Fruit fly (Drosophila melanogaster) whole organism, wandering third instar larva: Measurements from ENCODE around the gene upd1.

Experiments used
- Abd-B ChIP-seq: fragments of >200 bp; optimal IDR thresholded peaks from 2 replicates; lab custom pipeline; 2017; ENCODE audit warnings: missing biosample characterization, missing genetic modification characterization
- CG32264 ChIP-seq: fragments of 200-800 bp; sonication (Bioruptor generic); optimal IDR thresholded peaks from 2 replicates; lab custom pipeline; 2016; ENCODE audit warnings: missing biosample characterization, missing genetic modification characterization
- CG9705 ChIP-seq: fragments of 200-800 bp; sonication (Bioruptor generic); optimal IDR thresholded peaks from 2 replicates; lab custom pipeline; 2018; ENCODE audit warnings: missing biosample characterization, mild to moderate bottlenecking, missing genetic modification characterization
- CrebA ChIP-seq: fragments of 200-800 bp; sonication (Bioruptor generic); optimal IDR thresholded peaks from 2 replicates; lab custom pipeline; 2016; ENCODE audit warnings: missing biosample characterization, mild to moderate bottlenecking, missing genetic modification characterization, borderline replicate concordance
- Dfd ChIP-seq: fragments of >200 bp; optimal IDR thresholded peaks from 2 replicates; lab custom pipeline; 2017; ENCODE audit warnings: missing biosample characterization, missing genetic modification characterization
- Dif ChIP-seq: fragments of 200-275, 200-300 bp; sonication (Bioruptor generic); optimal IDR thresholded peaks from 2 replicates; lab custom pipeline; 2018; ENCODE audit warnings: missing biosample characterization, missing genetic modification characterization; ENCODE audit not compliant: partially characterized antibody
- GATAd ChIP-seq: sonication (Bioruptor generic); optimal IDR thresholded peaks from 2 replicates; lab custom pipeline; 2016; ENCODE audit warnings: missing biosample characterization, missing genetic modification characterization
- HLH106 ChIP-seq: fragments of 200-800 bp; optimal IDR thresholded peaks from 3 replicates; lab custom pipeline; 2019; ENCODE audit warnings: missing biosample characterization, mild to moderate bottlenecking, missing genetic modification characterization, moderate library complexity
- Hnf4 ChIP-seq: fragments of 200-800 bp; sonication (Bioruptor generic); optimal IDR thresholded peaks from 2 replicates; lab custom pipeline; 2016; ENCODE audit warnings: missing biosample characterization, mild to moderate bottlenecking, missing genetic modification characterization
- Hr78 ChIP-seq: fragments of >200 bp; optimal IDR thresholded peaks from 2 replicates; lab custom pipeline; 2017; ENCODE audit warnings: missing biosample characterization, missing genetic modification characterization
- Hr83 ChIP-seq: fragments of 200-300 bp; sonication (Bioruptor generic); optimal IDR thresholded peaks from 2 replicates; lab custom pipeline; 2016; ENCODE audit warnings: missing biosample characterization, mild to moderate bottlenecking, missing genetic modification characterization, moderate library complexity; ENCODE audit not compliant: poor library complexity, severe bottlenecking
- Jra ChIP-seq: sonication (Bioruptor generic); optimal IDR thresholded peaks from 2 replicates; lab custom pipeline; 2016; ENCODE audit warnings: missing biosample characterization, missing genetic modification characterization
- Mio ChIP-seq: sonication (Bioruptor generic); optimal IDR thresholded peaks from 2 replicates; lab custom pipeline; 2016; ENCODE audit warnings: missing biosample characterization, missing genetic modification characterization
- Myc ChIP-seq: fragments of >200 bp; optimal IDR thresholded peaks from 2 replicates; lab custom pipeline; 2017
- N ChIP-seq: fragments of >200 bp; optimal IDR thresholded peaks from 2 replicates; lab custom pipeline; 2018; ENCODE audit warnings: missing biosample characterization, missing external identifiers, missing genetic modification characterization
- OdsH ChIP-seq: fragments of 200-800 bp; sonication (Bioruptor generic); optimal IDR thresholded peaks from 2 replicates; lab custom pipeline; 2016; ENCODE audit warnings: missing biosample characterization, mild to moderate bottlenecking, missing genetic modification characterization
- Rel ChIP-seq, 2 experiments: fragments of 200-800 bp; sonication (Bioruptor generic) in 1 of 2; optimal IDR thresholded peaks; 2 replicates in 1 of 2; 3 replicates in 1 of 2; lab custom pipeline; 2016 to 2019; ENCODE audit warnings: mild to moderate bottlenecking in 2 of 2, missing biosample characterization in 2 of 2, missing genetic modification characterization in 2 of 2, moderate library complexity in 1 of 2
- Vsx2 ChIP-seq: fragments of 200-300, 225-300 bp; sonication (Bioruptor generic); optimal IDR thresholded peaks from 2 replicates; lab custom pipeline; 2018; ENCODE audit warnings: missing biosample characterization, missing genetic modification characterization; ENCODE audit not compliant: partially characterized antibody
- br ChIP-seq: fragments of 200-800 bp; sonication (Bioruptor generic); optimal IDR thresholded peaks from 2 replicates; lab custom pipeline; 2016; ENCODE audit warnings: missing biosample characterization, missing genetic modification characterization
- brk ChIP-seq: fragments of 200-800 bp; sonication (Bioruptor generic); optimal IDR thresholded peaks from 2 replicates; lab custom pipeline; 2016; ENCODE audit warnings: missing biosample characterization, mild to moderate bottlenecking, missing genetic modification characterization
- dl ChIP-seq, 2 experiments: fragments of 175-275, 200-275 bp in 1 of 2; fragments of 200-275 bp in 1 of 2; sonication (Bioruptor generic); optimal IDR thresholded peaks; lab custom pipeline; 2018; ENCODE audit warnings: mild to moderate bottlenecking in 2 of 2, missing biosample characterization in 2 of 2, missing genetic modification characterization in 2 of 2, moderate library complexity in 2 of 2; ENCODE audit not compliant: partially characterized antibody in 2 of 2, insufficient read depth in 1 of 2
- dmrt93B ChIP-seq: fragments of 200-800 bp; sonication (Bioruptor generic); optimal IDR thresholded peaks from 2 replicates; lab custom pipeline; 2018; ENCODE audit warnings: missing biosample characterization, mild to moderate bottlenecking, missing genetic modification characterization
- dsf ChIP-seq: sonication (Bioruptor generic); optimal IDR thresholded peaks from 2 replicates; lab custom pipeline; 2016; ENCODE audit warnings: missing biosample characterization, missing genetic modification characterization, borderline replicate concordance
- ey ChIP-seq: fragments of 200-800 bp; sonication (Bioruptor generic); optimal IDR thresholded peaks from 2 replicates; lab custom pipeline; 2016; ENCODE audit warnings: missing biosample characterization, missing genetic modification characterization
- foxo ChIP-seq, 2 experiments: fragments of 200-800 bp; sonication (Bioruptor generic); optimal IDR thresholded peaks; 2 replicates in 1 of 2; 3 replicates in 1 of 2; lab custom pipeline; 2016 to 2017; ENCODE audit warnings: missing biosample characterization in 2 of 2, missing genetic modification characterization in 2 of 2
- fru ChIP-seq: fragments of 200-800 bp; sonication (Bioruptor generic); optimal IDR thresholded peaks from 3 replicates; lab custom pipeline; 2016; ENCODE audit warnings: missing biosample characterization, mild to moderate bottlenecking, missing genetic modification characterization
- h ChIP-seq: fragments of 200-800 bp; sonication (Bioruptor generic); optimal IDR thresholded peaks from 3 replicates; lab custom pipeline; 2016; ENCODE audit warnings: missing biosample characterization, mild to moderate bottlenecking, missing genetic modification characterization
- jim ChIP-seq: fragments of 175-275, 200-325 bp; sonication (Bioruptor generic); optimal IDR thresholded peaks from 2 replicates; lab custom pipeline; 2016; ENCODE audit warnings: missing biosample characterization, mild to moderate bottlenecking, missing genetic modification characterization
- lola ChIP-seq: fragments of >200 bp; optimal IDR thresholded peaks from 2 replicates; lab custom pipeline; 2017; ENCODE audit warnings: missing biosample characterization, missing genetic modification characterization
- psq ChIP-seq: fragments of 200-800 bp; sonication (Bioruptor generic); optimal IDR thresholded peaks from 3 replicates; lab custom pipeline; 2017; ENCODE audit warnings: missing biosample characterization, mild to moderate bottlenecking, missing genetic modification characterization, moderate library complexity
- rgr ChIP-seq: fragments of 200-800 bp; sonication (Bioruptor generic); optimal IDR thresholded peaks from 3 replicates; lab custom pipeline; 2016; ENCODE audit warnings: missing biosample characterization, mild to moderate bottlenecking, missing genetic modification characterization
- sage ChIP-seq: fragments of 200-800 bp; sonication (Bioruptor generic); optimal IDR thresholded peaks from 2 replicates; lab custom pipeline; 2016; ENCODE audit warnings: missing biosample characterization, mild to moderate bottlenecking, missing genetic modification characterization
- sv ChIP-seq: fragments of 200-800 bp; sonication (Bioruptor generic); optimal IDR thresholded peaks from 3 replicates; lab custom pipeline; 2016; ENCODE audit warnings: missing biosample characterization, missing genetic modification characterization
- tai ChIP-seq: sonication (Bioruptor generic); optimal IDR thresholded peaks from 2 replicates; lab custom pipeline; 2016; ENCODE audit warnings: missing biosample characterization, missing genetic modification characterization
- usp ChIP-seq: fragments of >200 bp; optimal IDR thresholded peaks from 2 replicates; lab custom pipeline; 2017; ENCODE audit warnings: missing biosample characterization, missing genetic modification characterization
- woc ChIP-seq: sonication (Bioruptor generic); optimal IDR thresholded peaks from 2 replicates; lab custom pipeline; 2016; ENCODE audit warnings: missing biosample characterization, mild to moderate bottlenecking, missing genetic modification characterization

upd1 gene

dm6 chrX:18262151-18262550 is 46.9 kb downstream of the upd1 start:
- TF ChIP-seq CG32264 (GFP tag; lab: Kevin White, UChicago) (no peak), HLH106 (peak; percentile 4)

- TF ChIP-seq CrebA: no peak
- no peak for TF ChIP-seq woc (GFP tag; lab: Kevin White, UChicago)
- no peak for TF ChIP-seq lola (GFP tag; lab: Kevin White, UChicago)
- no peak for TF ChIP-seq psq (GFP tag; lab: Kevin White, UChicago)
- no peak for TF ChIP-seq Dif
- no peak for TF ChIP-seq OdsH (GFP tag; lab: Kevin White, UChicago)
- TF ChIP-seq h (GFP tag; lab: Kevin White, UChicago): no peak
- TF ChIP-seq, all 38 proteins: peak for 0
Measured at dm6 chrX:18261494-18261893, 47.6 kb downstream of the upd1 start.

- TF ChIP-seq fru (GFP tag; lab: Kevin White, UChicago) (no peak), jim (GFP tag; lab: Kevin White, UChicago) (no peak), dsf (no peak), dl (GFP tag; optimal IDR thresholded peaks at IDR 0.05; lab: Kevin White, UChicago; ENCODE audit: insufficient read depth in 1 of 2, partially characterized antibody in 2 of 2) (no peak), lola (GFP tag; lab: Kevin White, UChicago) (no peak), ey (GFP tag; lab: Kevin White, UChicago) (no peak), Myc (no peak), OdsH (GFP tag; lab: Kevin White, UChicago) (no peak), CG9705 (GFP tag; lab: Kevin White, UChicago) (no peak), Mio (GFP tag; lab: Kevin White, UChicago) (no peak), Vsx2 (GFP tag; lab: Kevin White, UChicago) (no peak), sage (GFP tag; lab: Kevin White, UChicago) (no peak), Rel (GFP tag; optimal IDR thresholded peaks at IDR 0.05; lab: Kevin White, UChicago) (no peak), Rel (tag; optimal IDR thresholded peaks at IDR 0.05; lab: Kevin White, UChicago) (no peak)
Measured at dm6 chrX:18259984-18260550, 49.0 kb downstream of the upd1 start.

- TF ChIP-seq Myc (no peak), Abd-B (GFP tag; lab: Kevin White, UChicago) (no peak), Hnf4 (GFP tag; lab: Kevin White, UChicago) (no peak), CG32264 (GFP tag; lab: Kevin White, UChicago) (no peak), brk (GFP tag; lab: Kevin White, UChicago) (no peak), usp (GFP tag; lab: Kevin White, UChicago) (no peak), Vsx2 (GFP tag; lab: Kevin White, UChicago) (no peak), lola (GFP tag; lab: Kevin White, UChicago) (no peak), sage (GFP tag; lab: Kevin White, UChicago) (no peak), CG9705 (GFP tag; lab: Kevin White, UChicago) (no peak), CrebA (no peak), dmrt93B (GFP tag; lab: Kevin White, UChicago) (no peak)
- TF ChIP-seq, all 38 proteins: peak for 0
Measured at dm6 chrX:18259417-18259816, 49.7 kb downstream of the upd1 start, which contains the start of gene CG15059. Gene CG15059, minus strand, starts transcription at chrX:18259517.

- no peak for TF ChIP-seq lola (GFP tag; lab: Kevin White, UChicago)
- TF ChIP-seq h (GFP tag; lab: Kevin White, UChicago): no peak
- no peak for TF ChIP-seq dsf
- no peak for TF ChIP-seq Hnf4 (GFP tag; lab: Kevin White, UChicago)
- no peak for TF ChIP-seq Myc
- peak in 1 of 2 experiments; percentile 70 for TF ChIP-seq foxo (GFP tag; optimal IDR thresholded peaks at IDR 0.05; lab: Kevin White, UChicago)
- TF ChIP-seq HLH106: peak; percentile 76
- peak; percentile 17 for TF ChIP-seq fru (GFP tag; lab: Kevin White, UChicago)
- no peak for TF ChIP-seq usp (GFP tag; lab: Kevin White, UChicago)
- TF ChIP-seq Hr83: no peak
- peak; percentile 84 for TF ChIP-seq dmrt93B (GFP tag; lab: Kevin White, UChicago)
- no peak for TF ChIP-seq GATAd (GFP tag; lab: Kevin White, UChicago)
- no peak for TF ChIP-seq Jra
- no peak for TF ChIP-seq br
- TF ChIP-seq CrebA: no peak
- no peak for TF ChIP-seq Hr78
- TF ChIP-seq jim (GFP tag; lab: Kevin White, UChicago): no peak
- peak; percentile 52 for TF ChIP-seq rgr (GFP tag; lab: Kevin White, UChicago)
- TF ChIP-seq psq (GFP tag; lab: Kevin White, UChicago): peak; percentile 49
- no peak for TF ChIP-seq N (GFP tag; lab: Kevin White, UChicago)
- TF ChIP-seq tai (GFP tag; lab: Kevin White, UChicago): no peak
- TF ChIP-seq Abd-B (GFP tag; lab: Kevin White, UChicago): no peak
- TF ChIP-seq CG9705 (GFP tag; lab: Kevin White, UChicago): peak; percentile 33
- no peak for TF ChIP-seq sv (GFP tag; lab: Kevin White, UChicago)
- no peak for TF ChIP-seq Dfd (GFP tag; lab: Kevin White, UChicago)
- no peak for TF ChIP-seq dl (GFP tag; optimal IDR thresholded peaks at IDR 0.05; lab: Kevin White, UChicago; ENCODE audit: insufficient read depth in 1 of 2, partially characterized antibody in 2 of 2)
- TF ChIP-seq Rel (GFP tag; optimal IDR thresholded peaks at IDR 0.05; lab: Kevin White, UChicago): no peak
- no peak for TF ChIP-seq Rel (tag; optimal IDR thresholded peaks at IDR 0.05; lab: Kevin White, UChicago)
- TF ChIP-seq CG32264 (GFP tag; lab: Kevin White, UChicago): no peak
Measured at dm6 chrX:18256244-18256885, 52.7 kb downstream of the upd1 start.
